Worm (Caenorhabditis elegans): ENCODE data around the gene Y71H2AM.25.
A peak's percentile ranks its signal among the peaks of the same experiment; 100 is the strongest.

Y71H2AM.25 gene

DNA sequence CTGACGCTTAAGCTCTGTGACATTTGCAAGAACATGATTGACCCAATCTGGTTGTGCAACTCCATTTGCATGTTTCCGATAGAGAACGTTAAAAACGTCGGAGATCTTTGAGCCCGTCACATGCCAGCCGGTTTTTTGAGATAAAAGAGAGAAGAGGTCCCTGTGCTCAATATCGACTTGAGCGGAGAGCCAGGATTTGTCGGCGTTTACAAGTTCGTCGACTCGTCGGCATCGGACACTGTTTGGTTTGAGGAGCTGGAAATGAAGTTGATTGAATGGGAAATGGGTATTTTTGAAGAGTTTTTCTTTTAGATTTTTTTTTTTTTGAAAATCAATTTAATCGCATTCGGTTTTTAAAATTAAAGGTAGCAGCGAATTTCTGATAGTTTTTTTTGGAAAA is 44.2 kb upstream of the Y71H2AM.25 start:
- TF ChIP-seq F57C9.4 (tag; optimal IDR thresholded peaks at IDR 0.05) (no peak), atf-7 (tag; optimal IDR thresholded peaks at IDR 0.05) (no peak), lin-26 (GFP tag; IDR thresholded peaks at IDR 0.05) (0 out of 2 replicates have a peak, but pooled peaks have one; percentile 29)

ce11 chrIII:2759308-2759707 is 43.0 kb upstream of the Y71H2AM.25 start:
- TF ChIP-seq him-1 (tag; optimal IDR thresholded peaks at IDR 0.05) (no peak), cebp-1 (GFP tag; IDR thresholded peaks at IDR 0.05) (0 out of 2 replicates have a peak, but pooled peaks have one; percentile 30), cebp-1 (tag; optimal IDR thresholded peaks at IDR 0.05) (peak; percentile 48), ZK185.1 (tag; optimal IDR thresholded peaks at IDR 0.05; ENCODE audit: poor library complexity, severe bottlenecking) (no peak), nhr-80 (tag; optimal IDR thresholded peaks at IDR 0.05) (peak; percentile 52)

- TF ChIP-seq cebp-1 (GFP tag; IDR thresholded peaks at IDR 0.05) = peak; percentile 88; the same call in 1 of the 2 replicates
- TF ChIP-seq cebp-1 (tag; optimal IDR thresholded peaks at IDR 0.05) = peak; percentile 88
- TF ChIP-seq dox-1 (GFP tag; IDR thresholded peaks at IDR 0.05) = peak; percentile 66
- TF ChIP-seq gei-17 (GFP tag; optimal IDR thresholded peaks at IDR 0.05) = no peak
- peak; percentile 97 for TF ChIP-seq nhr-80 (tag; optimal IDR thresholded peaks at IDR 0.05)
- 0 out of 2 replicates have a peak, but pooled peaks have one; percentile 28 for TF ChIP-seq mcd-1 (GFP tag; IDR thresholded peaks at IDR 0.05)
- no peak for TF ChIP-seq hsf-1 (GFP tag; IDR thresholded peaks at IDR 0.05)
- 0 out of 2 replicates have a peak, but pooled peaks have one; percentile 44 for TF ChIP-seq B0336.3 (GFP tag; IDR thresholded peaks at IDR 0.05)
- TF ChIP-seq unc-62 (GFP tag; optimal IDR thresholded peaks at IDR 0.05) = peak; percentile 4
- TF ChIP-seq let-607 (tag; optimal IDR thresholded peaks at IDR 0.05) = peak in 1 of 2 experiments; percentile 4
- TF ChIP-seq ztf-28 (GFP tag; IDR thresholded peaks at IDR 0.05) = no peak
- TF ChIP-seq rec-8 (tag; optimal IDR thresholded peaks at IDR 0.05) = no peak
- TF ChIP-seq F22D6.2 (tag; optimal IDR thresholded peaks at IDR 0.05) = no peak
- peak; percentile 44; the same call in 1 of the 2 replicates for TF ChIP-seq egl-44 (GFP tag; IDR thresholded peaks at IDR 0.05)
- TF ChIP-seq attf-5 (GFP tag; optimal IDR thresholded peaks at IDR 0.05) = peak; percentile 39
- TF ChIP-seq ets-4 (GFP tag; optimal IDR thresholded peaks at IDR 0.05) = peak; percentile 70
- no peak for TF ChIP-seq F57A8.1 (GFP tag; optimal IDR thresholded peaks at IDR 0.05)
These were observed 41.5 kb upstream of the Y71H2AM.25 start, which contains the start of gene pho-9 for ce11 chrIII:2760726-2761125. Gene pho-9, minus strand, starts transcription at chrIII:2760816.

ce11 chrIII:2768635-2769034 is 33.6 kb upstream of the Y71H2AM.25 start, which contains the start of gene swsn-3:
Gene swsn-3, minus strand, starts transcription at chrIII:2768679.
- no peak for TF ChIP-seq F39B2.1 (GFP tag; IDR thresholded peaks at IDR 0.05)
- TF ChIP-seq nhr-90 (tag; optimal IDR thresholded peaks at IDR 0.05) = no peak
- no peak for TF ChIP-seq nhr-179 (tag; optimal IDR thresholded peaks at IDR 0.05)
- no peak for TF ChIP-seq ama-1 (optimal IDR thresholded peaks at IDR 0.05)
- TF ChIP-seq ama-1 (GFP tag; optimal IDR thresholded peaks at IDR 0.05) = peak; percentile 20 to 72
- no peak for TF ChIP-seq F10E7.11 (tag; optimal IDR thresholded peaks at IDR 0.05)
- TF ChIP-seq egrh-3 (GFP tag; IDR thresholded peaks at IDR 0.05) = 0 out of 2 replicates have a peak, but pooled peaks have one; percentile 14
- TF ChIP-seq let-526 (GFP tag; IDR thresholded peaks at IDR 0.05) = 0 out of 2 replicates have a peak, but pooled peaks have one; percentile 15
- TF ChIP-seq nhr-80 (tag; optimal IDR thresholded peaks at IDR 0.05) = peak; percentile 43
- TF ChIP-seq chd-7 (tag; optimal IDR thresholded peaks at IDR 0.05) = no peak
- peak; percentile 86 for TF ChIP-seq lin-54 (GFP tag; optimal IDR thresholded peaks at IDR 0.05)
- no peak for TF ChIP-seq B0035.1 (tag; optimal IDR thresholded peaks at IDR 0.05)
- no peak for TF ChIP-seq sptf-2 (GFP tag; optimal IDR thresholded peaks at IDR 0.05)
- TF ChIP-seq atf-7 (tag; optimal IDR thresholded peaks at IDR 0.05) = peak; percentile 7
- TF ChIP-seq K12H6.12 (tag; optimal IDR thresholded peaks at IDR 0.05) = peak; percentile 55
- no peak for TF ChIP-seq lin-26 (GFP tag; IDR thresholded peaks at IDR 0.05)
- peak; percentile 49 for TF ChIP-seq repo-1 (tag; optimal IDR thresholded peaks at IDR 0.05)
- peak; percentile 99 for TF ChIP-seq attf-5 (GFP tag; optimal IDR thresholded peaks at IDR 0.05)
- TF ChIP-seq ztf-25 (GFP tag; IDR thresholded peaks at IDR 0.05) = 0 out of 2 replicates have a peak, but pooled peaks have one; percentile 39
- peak; percentile 86 for TF ChIP-seq pbrm-1 (GFP tag; IDR thresholded peaks at IDR 0.05)
- TF ChIP-seq ztf-22 (GFP tag; optimal IDR thresholded peaks at IDR 0.05) = no peak
- TF ChIP-seq F33H1.4 (GFP tag; IDR thresholded peaks at IDR 0.05) = peak; percentile 71
- no peak for TF ChIP-seq sdz-38 (tag; optimal IDR thresholded peaks at IDR 0.05)
- peak; percentile 50 for TF ChIP-seq efl-1 (GFP tag; optimal IDR thresholded peaks at IDR 0.05)
- TF ChIP-seq lin-35 (GFP tag; optimal IDR thresholded peaks at IDR 0.05) = peak in 1 of 3 experiments; percentile 89
- no peak for TF ChIP-seq die-1 (tag; optimal IDR thresholded peaks at IDR 0.05)

Data from whole organism, young adult.